Fruit fly (Drosophila melanogaster) whole organism, embryonic: ENCODE data around the gene CG6927.

ENCODE experiments used
- Aef1 ChIP-seq: fragments of 200-800 bp; sonication (Bioruptor generic); IDR thresholded peaks from 3 replicates; pipeline ENCODE4 v1.3.6; 2022; ENCODE audit warnings: missing biosample characterization, missing genetic modification characterization
- B-H1 ChIP-seq: fragments of 200-800 bp; sonication (Bioruptor generic); IDR thresholded peaks from 3 replicates; pipeline ENCODE4 v1.3.6; 2022; ENCODE audit warnings: missing biosample characterization, missing genetic modification characterization
- BEAF-32 ChIP-seq: fragments of 200-800 bp; sonication (Bioruptor generic); optimal IDR thresholded peaks from 3 replicates; lab custom pipeline; 2017; ENCODE audit warnings: missing biosample characterization, missing genetic modification characterization, mild to moderate bottlenecking, moderate library complexity, missing genetic modification reagents
- CG1024 ChIP-seq: fragments of 200-800 bp; sonication (Bioruptor generic); IDR thresholded peaks from 2 replicates; pipeline ENCODE4 v1.3.6; 2022; ENCODE audit warnings: missing biosample characterization, missing genetic modification characterization
- CG10565 ChIP-seq: fragments of 200-800 bp; sonication (Bioruptor generic); optimal IDR thresholded peaks from 3 replicates; lab custom pipeline; 2016; ENCODE audit warnings: missing biosample characterization, mild to moderate bottlenecking, missing genetic modification characterization
- CG11247 ChIP-seq: fragments of 200-800 bp; sonication (Bioruptor generic); IDR thresholded peaks from 2 replicates; pipeline ENCODE4 v1.3.6; 2022; ENCODE audit warnings: missing biosample characterization, missing genetic modification characterization
- CG11696 ChIP-seq: fragments of 200-800 bp; sonication (Bioruptor generic); IDR thresholded peaks from 2 replicates; pipeline ENCODE4 v1.3.6; 2022; ENCODE audit warnings: missing biosample characterization, missing genetic modification characterization
- CG12104 ChIP-seq: fragments of 200-800 bp; sonication (Bioruptor generic); optimal IDR thresholded peaks from 3 replicates; lab custom pipeline; 2016; ENCODE audit warnings: missing biosample characterization, missing genetic modification characterization
- CG13296 ChIP-seq: fragments of 200-800 bp; sonication (Bioruptor generic); optimal IDR thresholded peaks from 3 replicates; lab custom pipeline; 2018; ENCODE audit warnings: missing biosample characterization, mild to moderate bottlenecking, missing genetic modification characterization
- CG13775 ChIP-seq: fragments of 200-800 bp; sonication (Bioruptor generic); optimal IDR thresholded peaks from 3 replicates; lab custom pipeline; 2017; ENCODE audit warnings: missing biosample characterization, mild to moderate bottlenecking, missing genetic modification characterization
- CG16815 ChIP-seq: fragments of 200-800 bp; sonication (Bioruptor generic); optimal IDR thresholded peaks from 3 replicates; lab custom pipeline; 2017; ENCODE audit warnings: missing biosample characterization, mild to moderate bottlenecking, missing genetic modification characterization
- CG17186 ChIP-seq: fragments of 200-800 bp; sonication (Bioruptor generic); optimal IDR thresholded peaks from 3 replicates; lab custom pipeline; 2017; ENCODE audit warnings: missing biosample characterization, missing genetic modification reagents, missing genetic modification characterization
- CG2889 ChIP-seq: fragments of 200-800 bp; sonication (Bioruptor generic); IDR thresholded peaks from 3 replicates; pipeline ENCODE4 v1.3.6; 2022; ENCODE audit warnings: missing biosample characterization, missing genetic modification characterization
- CG31441 ChIP-seq: fragments of 200-800 bp; sonication (Bioruptor generic); IDR thresholded peaks from 2 replicates; pipeline ENCODE4 v1.3.6; 2022; ENCODE audit warnings: missing biosample characterization, missing genetic modification characterization
- CG32767 ChIP-seq: fragments of 200-800 bp; sonication (Bioruptor generic); IDR thresholded peaks from 2 replicates; pipeline ENCODE4 v1.3.6; 2022; ENCODE audit warnings: missing biosample characterization, missing genetic modification characterization
- CG3838 ChIP-seq: fragments of 200-800 bp; sonication (Bioruptor generic); optimal IDR thresholded peaks from 3 replicates; lab custom pipeline; 2016; ENCODE audit warnings: missing biosample characterization, missing genetic modification characterization
- CG3847 ChIP-seq: fragments of 200-800 bp; sonication (Bioruptor generic); IDR thresholded peaks from 2 replicates; pipeline ENCODE4 v1.3.6; 2022; ENCODE audit warnings: missing biosample characterization, missing genetic modification characterization
- CG42726 ChIP-seq: fragments of 200-800 bp; sonication (Bioruptor generic); IDR thresholded peaks from 2 replicates; pipeline ENCODE4 v1.3.6; 2022; ENCODE audit warnings: missing biosample characterization, missing genetic modification characterization; ENCODE audit not compliant: partially characterized antibody
- CG4328 ChIP-seq: fragments of 200-800 bp; sonication (Bioruptor generic); optimal IDR thresholded peaks from 3 replicates; lab custom pipeline; 2017; ENCODE audit warnings: missing biosample characterization, missing genetic modification reagents, missing genetic modification characterization
- CG4820 ChIP-seq: fragments of 200-800 bp; sonication (Bioruptor generic); optimal IDR thresholded peaks from 3 replicates; lab custom pipeline; 2016; ENCODE audit warnings: missing biosample characterization, missing genetic modification characterization
- CG5953 ChIP-seq: fragments of 200-800 bp; sonication (Bioruptor generic); IDR thresholded peaks from 2 replicates; pipeline ENCODE4 v1.3.6; 2022; ENCODE audit warnings: missing biosample characterization, missing genetic modification characterization
- CG7372 ChIP-seq: fragments of 200-800 bp; sonication (Bioruptor generic); IDR thresholded peaks from 2 replicates; pipeline ENCODE4 v1.3.6; 2022; ENCODE audit warnings: missing biosample characterization, missing genetic modification characterization
- CG7839 ChIP-seq: fragments of 200-800 bp; sonication (Bioruptor generic); optimal IDR thresholded peaks from 3 replicates; lab custom pipeline; 2018; ENCODE audit warnings: missing biosample characterization, mild to moderate bottlenecking, missing genetic modification characterization, moderate library complexity
- CG7963 ChIP-seq: fragments of 200-800 bp; sonication (Bioruptor generic); IDR thresholded peaks from 3 replicates; pipeline ENCODE4 v1.3.6; 2022; ENCODE audit warnings: missing biosample characterization, missing genetic modification characterization; ENCODE audit not compliant: partially characterized antibody
- D ChIP-seq, 2 experiments: fragments of 200-800 bp in 1 of 2; fragments of >200 bp in 1 of 2; sonication (Bioruptor generic) in 1 of 2; optimal IDR thresholded peaks; 2 replicates in 1 of 2; 3 replicates in 1 of 2; lab custom pipeline; 2017; ENCODE audit warnings: mild to moderate bottlenecking in 1 of 2, missing biosample characterization in 1 of 2, missing genetic modification characterization in 1 of 2, missing genetic modification reagents in 1 of 2
- E2f2 ChIP-seq: fragments of 200-800 bp; sonication (Bioruptor generic); IDR thresholded peaks from 2 replicates; pipeline ENCODE4 v1.3.6; 2022; ENCODE audit warnings: missing biosample characterization, missing genetic modification characterization
- Ets65A ChIP-seq: fragments of 200-800 bp; sonication (Bioruptor generic); peaks from one replicate; lab custom pipeline; 2016; ENCODE audit warnings: missing biosample characterization, missing genetic modification characterization
- Fer2 ChIP-seq: fragments of 200-800 bp; sonication (Bioruptor generic); optimal IDR thresholded peaks from 2 replicates; lab custom pipeline; 2018; ENCODE audit warnings: missing biosample characterization, mild to moderate bottlenecking, missing genetic modification characterization, moderate library complexity
- GATAe ChIP-seq: fragments of 200-800 bp; sonication (Bioruptor generic); conservative IDR thresholded peaks from 2 replicates; pipeline ENCODE4 v1.3.6; 2022; ENCODE audit warnings: missing biosample characterization, missing genetic modification characterization
- HLHmδ ChIP-seq: fragments of 200-800 bp; sonication (Bioruptor generic); optimal IDR thresholded peaks from 2 replicates; lab custom pipeline; 2018; ENCODE audit warnings: missing biosample characterization, mild to moderate bottlenecking, missing genetic modification characterization, moderate library complexity
- NC2β ChIP-seq: fragments of 200-800 bp; sonication (Bioruptor generic); optimal IDR thresholded peaks from 2 replicates; lab custom pipeline; 2016; ENCODE audit warnings: missing biosample characterization, missing genetic modification characterization
- Sox102F ChIP-seq: fragments of 200-800 bp; sonication (Bioruptor generic); optimal IDR thresholded peaks from 2 replicates; lab custom pipeline; 2018; ENCODE audit warnings: missing biosample characterization, mild to moderate bottlenecking, missing genetic modification characterization, moderate library complexity
- TFAM ChIP-seq: fragments of 200-800 bp; sonication (Bioruptor generic); optimal IDR thresholded peaks from 2 replicates; lab custom pipeline; 2017; ENCODE audit warnings: missing biosample characterization, missing genetic modification characterization, inconsistent platforms
- Tbp ChIP-seq: fragments of >200 bp; optimal IDR thresholded peaks from 2 replicates; lab custom pipeline; 2018; ENCODE audit warnings: missing biosample characterization, missing genetic modification characterization
- bbx ChIP-seq: fragments of 200-800 bp; sonication (Bioruptor generic); IDR thresholded peaks from 2 replicates; pipeline ENCODE4 v1.3.6; 2022; ENCODE audit warnings: missing biosample characterization, missing genetic modification characterization; ENCODE audit not compliant: partially characterized antibody
- cad ChIP-seq: fragments of >200 bp; optimal IDR thresholded peaks from 2 replicates; lab custom pipeline; 2017; ENCODE audit warnings: missing biosample characterization, missing genetic modification characterization
- dati ChIP-seq: fragments of 200-800 bp; sonication (Bioruptor generic); IDR thresholded peaks from 2 replicates; pipeline ENCODE4 v1.3.6; 2022; ENCODE audit warnings: missing biosample characterization, missing genetic modification characterization
- gfzf ChIP-seq: fragments of 200-800 bp; sonication (Bioruptor generic); optimal IDR thresholded peaks from 2 replicates; lab custom pipeline; 2016; ENCODE audit warnings: missing biosample characterization, mild to moderate bottlenecking, missing genetic modification characterization, moderate library complexity
- grau ChIP-seq: fragments of 200-800 bp; optimal IDR thresholded peaks from 3 replicates; lab custom pipeline; 2019; ENCODE audit warnings: missing biosample characterization, mild to moderate bottlenecking, missing genetic modification characterization, moderate library complexity
- gsb-n ChIP-seq: fragments of 200-800 bp; sonication (Bioruptor generic); optimal IDR thresholded peaks from 3 replicates; lab custom pipeline; 2018; ENCODE audit warnings: missing biosample characterization, mild to moderate bottlenecking, missing genetic modification characterization
- hb ChIP-seq: fragments of 200-800 bp; sonication (Bioruptor generic); IDR thresholded peaks from 3 replicates; pipeline ENCODE4 v1.3.6; 2022; ENCODE audit warnings: missing biosample characterization, missing genetic modification characterization; ENCODE audit not compliant: partially characterized antibody
- hth ChIP-seq: fragments of >200 bp; optimal IDR thresholded peaks from 2 replicates; lab custom pipeline; 2017; ENCODE audit warnings: inconsistent platforms
- lilli ChIP-seq: fragments of 200-800 bp; sonication (Bioruptor generic); optimal IDR thresholded peaks from 3 replicates; lab custom pipeline; 2016; ENCODE audit warnings: missing biosample characterization, missing genetic modification characterization
- mirr ChIP-seq: fragments of 200-800 bp; sonication (Bioruptor generic); optimal IDR thresholded peaks from 3 replicates; lab custom pipeline; 2018; ENCODE audit warnings: missing biosample characterization, mild to moderate bottlenecking, missing genetic modification characterization
- odd ChIP-seq: fragments of 200-800 bp; sonication (Bioruptor generic); optimal IDR thresholded peaks from 2 replicates; lab custom pipeline; 2017; ENCODE audit warnings: missing biosample characterization, mild to moderate bottlenecking, missing genetic modification characterization
- p53 ChIP-seq: fragments of 200-800 bp; sonication (Bioruptor generic); optimal IDR thresholded peaks from 2 replicates; lab custom pipeline; 2016; ENCODE audit warnings: missing biosample characterization, missing genetic modification characterization
- salm ChIP-seq: fragments of 200-800 bp; sonication (Bioruptor generic); optimal IDR thresholded peaks from 2 replicates; lab custom pipeline; 2018; ENCODE audit warnings: missing biosample characterization, mild to moderate bottlenecking, missing genetic modification characterization
- schlank ChIP-seq: fragments of 200-800 bp; sonication (Bioruptor generic); optimal IDR thresholded peaks from 2 replicates; lab custom pipeline; 2018; ENCODE audit warnings: missing biosample characterization, mild to moderate bottlenecking, missing genetic modification characterization
- sens ChIP-seq: fragments of 200-800 bp; sonication (Bioruptor generic); peaks from one replicate; lab custom pipeline; 2016; ENCODE audit warnings: missing biosample characterization, missing genetic modification characterization
- zen ChIP-seq: fragments of 200-800 bp; sonication (Bioruptor generic); optimal IDR thresholded peaks from 3 replicates; lab custom pipeline; 2018; ENCODE audit warnings: missing biosample characterization, mild to moderate bottlenecking, missing genetic modification characterization, moderate library complexity

The CG6927 gene

DNA sequence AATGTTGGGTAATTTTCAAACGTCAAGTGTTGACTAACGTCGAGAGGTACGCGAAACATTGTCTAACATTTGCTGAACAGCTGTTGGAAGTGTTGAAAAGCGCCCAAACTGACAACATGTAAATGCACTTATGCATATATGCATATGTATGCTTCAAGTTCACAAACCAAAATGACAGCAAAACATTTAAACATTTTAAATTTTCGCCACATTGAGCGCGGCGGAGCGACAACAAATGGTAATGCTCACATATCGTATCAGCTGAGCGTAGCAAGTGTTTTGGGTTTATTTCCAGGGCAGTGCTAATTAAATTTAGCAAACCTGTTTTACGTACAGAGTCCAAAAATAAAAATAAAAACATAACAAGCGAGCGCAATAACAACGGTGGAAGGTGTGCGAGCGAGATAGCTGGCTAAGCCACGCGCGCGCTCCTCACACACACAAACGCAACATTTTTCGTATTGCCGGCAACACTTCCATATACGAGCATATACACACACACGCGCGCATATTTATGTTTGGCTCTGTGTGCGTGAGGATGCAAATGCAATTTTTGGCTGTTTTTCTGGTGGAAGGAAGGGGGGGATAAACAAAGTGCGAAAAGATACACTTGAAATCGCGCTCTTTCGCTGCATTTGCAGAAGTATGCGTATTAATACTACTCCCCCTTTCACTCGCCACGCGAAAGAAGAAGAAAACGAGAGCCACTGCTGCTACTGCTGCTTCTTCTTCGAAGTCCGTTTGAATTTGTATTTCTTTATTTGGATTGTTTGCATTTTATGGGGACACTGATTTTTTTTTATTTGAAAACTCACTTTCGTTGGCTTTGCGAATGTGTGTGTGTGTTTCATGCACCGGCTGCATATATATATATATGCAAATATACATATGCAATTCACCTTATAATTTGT, 23.7 kb downstream of the CG6927 start (continued):
- no peak for TF ChIP-seq CG3838 (GFP tag; lab: Kevin White, UChicago)
- TF ChIP-seq salm (tag; lab: Kevin White, UChicago) = no peak
- no peak for TF ChIP-seq CG5953 (GFP tag; lab: Robert Waterston, UW)
- no peak for TF ChIP-seq CG11696 (GFP tag; lab: Robert Waterston, UW)
- TF ChIP-seq sens (GFP tag; lab: Kevin White, UChicago) = peak; percentile 87
- TF ChIP-seq CG7372 (GFP tag; lab: Robert Waterston, UW) = no peak
- TF ChIP-seq CG7839 (tag; lab: Kevin White, UChicago) = peak; percentile 19
- no peak for TF ChIP-seq D (optimal IDR thresholded peaks at IDR 0.05; lab: Kevin White, UChicago)
- TF ChIP-seq D (GFP tag; optimal IDR thresholded peaks at IDR 0.05; lab: Kevin White, UChicago) = peak; percentile 47
- TF ChIP-seq Tbp (GFP tag; lab: Kevin White, UChicago) = no peak
- TF ChIP-seq Ets65A (GFP tag; lab: Kevin White, UChicago) = peak; percentile 77
- no peak for TF ChIP-seq CG7963 (GFP tag; lab: Robert Waterston, UW)
- TF ChIP-seq CG32767 (GFP tag; lab: Robert Waterston, UW) = no peak
- TF ChIP-seq CG1024 (GFP tag; lab: Robert Waterston, UW) = no peak
- no peak for TF ChIP-seq Aef1 (GFP tag; lab: Robert Waterston, UW)
- peak; percentile 16 for TF ChIP-seq BEAF-32
- no peak for TF ChIP-seq mirr (GFP tag; lab: Kevin White, UChicago)
- TF ChIP-seq B-H1 (GFP tag; lab: Robert Waterston, UW) = no peak
- TF ChIP-seq gsb-n = no peak
- no peak for TF ChIP-seq CG11247 (GFP tag; lab: Robert Waterston, UW)
- TF ChIP-seq cad (GFP tag; lab: Kevin White, UChicago) = no peak
- TF ChIP-seq GATAe (GFP tag; lab: Robert Waterston, UW) = no peak
- TF ChIP-seq NC2β (GFP tag; lab: Kevin White, UChicago) = peak; percentile 43
- peak; percentile 28 for TF ChIP-seq CG17186 (GFP tag; lab: Kevin White, UChicago)
- TF ChIP-seq CG13775 (GFP tag; lab: Kevin White, UChicago) = no peak
- TF ChIP-seq CG42726 = no peak
- peak; percentile 10 for TF ChIP-seq CG13296 (GFP tag; lab: Kevin White, UChicago)
- TF ChIP-seq hth (lab: Kevin White, UChicago) = no peak
- TF ChIP-seq Fer2 (tag; lab: Kevin White, UChicago) = no peak
- no peak for TF ChIP-seq hb (GFP tag; lab: Robert Waterston, UW)
- TF ChIP-seq Sox102F (GFP tag; lab: Kevin White, UChicago) = no peak
- no peak for TF ChIP-seq TFAM (GFP tag; lab: Kevin White, UChicago)
- no peak for TF ChIP-seq schlank (tag; lab: Kevin White, UChicago)
- peak; percentile 27 for TF ChIP-seq CG4820
- TF ChIP-seq bbx (GFP tag; lab: Robert Waterston, UW) = no peak
- no peak for TF ChIP-seq CG31441 (GFP tag; lab: Robert Waterston, UW)
- peak; percentile 22 for TF ChIP-seq CG4328
- no peak for TF ChIP-seq CG12104 (GFP tag; lab: Kevin White, UChicago)
- TF ChIP-seq zen (tag; lab: Kevin White, UChicago) = peak; percentile 17
- no peak for TF ChIP-seq CG2889 (GFP tag; lab: Robert Waterston, UW)
- TF ChIP-seq dati (GFP tag; lab: Robert Waterston, UW) = no peak
- TF ChIP-seq gfzf (GFP tag; lab: Kevin White, UChicago) = peak; percentile 13
- TF ChIP-seq CG3847 = no peak
- no peak for TF ChIP-seq grau (tag; lab: Kevin White, UChicago)
- no peak for TF ChIP-seq E2f2 (GFP tag; lab: Robert Waterston, UW)
- peak; percentile 19 for TF ChIP-seq odd
- TF ChIP-seq CG10565 (GFP tag; lab: Kevin White, UChicago) = no peak
- TF ChIP-seq CG16815 (GFP tag; lab: Kevin White, UChicago) = no peak
- peak; percentile 19 for TF ChIP-seq HLHmδ (GFP tag; lab: Kevin White, UChicago)
- TF ChIP-seq p53 (GFP tag; lab: Kevin White, UChicago) = no peak
- peak; percentile 41 for TF ChIP-seq lilli (GFP tag; lab: Kevin White, UChicago)
